Worm (Caenorhabditis elegans) whole organism, L3 larva: ENCODE measurements around the gene lin-49.

Experiments
- aly-2 ChIP-seq: fragments of 150-350 bp; optimal IDR thresholded peaks from 2 replicates; lab custom pipeline; 2014; ENCODE audit warnings: missing biosample characterization, missing genetic modification characterization
- ceh-28 ChIP-seq: fragments of 150-350 bp; optimal IDR thresholded peaks from 2 replicates; lab custom pipeline; 2014; ENCODE audit warnings: missing biosample characterization, missing genetic modification reagents, missing genetic modification characterization
- ceh-82 ChIP-seq: fragments of 150-350 bp; optimal IDR thresholded peaks from 2 replicates; lab custom pipeline; 2014; ENCODE audit warnings: missing biosample characterization, missing genetic modification characterization
- ceh-9 ChIP-seq: sonication (generic microtip); optimal IDR thresholded peaks from 2 replicates; lab custom pipeline; 2018; ENCODE audit warnings: missing biosample characterization, missing genetic modification characterization
- egl-27 ChIP-seq: sonication (generic microtip); optimal IDR thresholded peaks from 4 replicates; lab custom pipeline; 2017; ENCODE audit warnings: missing biosample characterization, missing genetic modification reagents, missing genetic modification characterization
- egl-5 ChIP-seq: fragments of 150-350 bp; optimal IDR thresholded peaks from 2 replicates; lab custom pipeline; 2017; ENCODE audit warnings: missing biosample characterization, missing genetic modification reagents, missing genetic modification characterization, inconsistent platforms
- elt-1 ChIP-seq: fragments of 150-350 bp; optimal IDR thresholded peaks from 2 replicates; lab custom pipeline; 2014; ENCODE audit warnings: missing biosample characterization, missing genetic modification characterization
- elt-2 ChIP-seq: sonication (generic microtip); optimal IDR thresholded peaks from 2 replicates; lab custom pipeline; 2016; ENCODE audit warnings: missing genetic modification reagents, mild to moderate bottlenecking, missing genetic modification characterization, missing compliant biosample characterization
- elt-3 ChIP-seq, 3 experiments: fragments of 150-350 bp in 1 of 3; sonication (generic microtip) in 2 of 3; optimal IDR thresholded peaks; 2 replicates in 2 of 3; 4 replicates in 1 of 3; lab custom pipeline; 2014 to 2017; ENCODE audit warnings: missing biosample characterization in 3 of 3, missing genetic modification characterization in 3 of 3
- fkh-2 ChIP-seq: fragments of 150-350 bp; optimal IDR thresholded peaks from 2 replicates; lab custom pipeline; 2014; ENCODE audit warnings: missing biosample characterization, missing genetic modification reagents, missing genetic modification characterization
- hmg-11 ChIP-seq: sonication (generic microtip); optimal IDR thresholded peaks from 2 replicates; lab custom pipeline; 2016; ENCODE audit warnings: missing genetic modification characterization, missing compliant biosample characterization
- jun-1 ChIP-seq: fragments of 150-350 bp; optimal IDR thresholded peaks from 2 replicates; lab custom pipeline; 2014; ENCODE audit warnings: missing biosample characterization, missing genetic modification reagents, missing genetic modification characterization
- lin-15B ChIP-seq: fragments of 150-350 bp; optimal IDR thresholded peaks from 2 replicates; lab custom pipeline; 2014; ENCODE audit warnings: missing biosample characterization, missing genetic modification characterization
- lin-39 ChIP-seq: fragments of 150-350 bp; optimal IDR thresholded peaks from 2 replicates; lab custom pipeline; 2018; ENCODE audit warnings: missing biosample characterization, missing genetic modification reagents, missing genetic modification characterization
- lsy-12 ChIP-seq: sonication (generic microtip); optimal IDR thresholded peaks from 2 replicates; lab custom pipeline; 2016; ENCODE audit warnings: mild to moderate bottlenecking, missing genetic modification characterization, missing compliant biosample characterization
- mml-1 ChIP-seq: fragments of 150-350 bp; sonication (generic microtip); optimal IDR thresholded peaks from 3 replicates; lab custom pipeline; 2014; ENCODE audit warnings: missing biosample characterization, missing genetic modification characterization
- nfya-1 ChIP-seq: sonication (generic microtip); optimal IDR thresholded peaks from 2 replicates; lab custom pipeline; 2017; ENCODE audit warnings: missing genetic modification characterization, mild to moderate bottlenecking, missing compliant biosample characterization, antibody characterized with exemption, moderate library complexity; ENCODE audit not compliant: insufficient read depth
- nhr-11 ChIP-seq: fragments of 150-350 bp; optimal IDR thresholded peaks from 2 replicates; lab custom pipeline; 2014; ENCODE audit warnings: missing biosample characterization, missing genetic modification characterization
- nhr-23 ChIP-seq: fragments of 150-350 bp; optimal IDR thresholded peaks from 2 replicates; lab custom pipeline; 2014; ENCODE audit warnings: missing biosample characterization, missing genetic modification reagents, missing genetic modification characterization
- nhr-237 ChIP-seq: fragments of 150-350 bp; optimal IDR thresholded peaks from 2 replicates; lab custom pipeline; 2014; ENCODE audit warnings: missing biosample characterization, missing genetic modification characterization
- nhr-25 ChIP-seq: sonication (generic microtip); optimal IDR thresholded peaks from 2 replicates; lab custom pipeline; 2017; ENCODE audit warnings: missing biosample characterization, missing genetic modification characterization
- nhr-28 ChIP-seq: fragments of 150-350 bp; optimal IDR thresholded peaks from 2 replicates; lab custom pipeline; 2014; ENCODE audit warnings: missing biosample characterization, missing genetic modification characterization
- nhr-43 ChIP-seq: sonication (generic microtip); optimal IDR thresholded peaks from 2 replicates; lab custom pipeline; 2016; ENCODE audit warnings: mild to moderate bottlenecking, missing genetic modification characterization, missing compliant biosample characterization; ENCODE audit not compliant: poor library complexity, severe bottlenecking
- nhr-67 ChIP-seq: fragments of 150-350 bp; optimal IDR thresholded peaks from 2 replicates; lab custom pipeline; 2014; ENCODE audit warnings: missing biosample characterization, missing genetic modification characterization
- nhr-76 ChIP-seq: fragments of 150-350 bp; sonication (generic microtip); optimal IDR thresholded peaks from 5 replicates; lab custom pipeline; 2014; ENCODE audit warnings: missing biosample characterization, missing genetic modification characterization
- pha-4 ChIP-seq: fragments of 150-350 bp; optimal IDR thresholded peaks from 2 replicates; lab custom pipeline; 2014; ENCODE audit warnings: missing biosample characterization, missing genetic modification reagents, missing genetic modification characterization
- pqm-1 ChIP-seq: fragments of 150-350 bp; optimal IDR thresholded peaks from 2 replicates; lab custom pipeline; 2017; ENCODE audit warnings: missing biosample characterization, missing genetic modification characterization, inconsistent platforms
- sea-2 ChIP-seq: fragments of 150-350 bp; sonication (generic microtip); optimal IDR thresholded peaks from 4 replicates; lab custom pipeline; 2014; ENCODE audit warnings: missing biosample characterization, missing genetic modification reagents, missing genetic modification characterization
- skn-1 ChIP-seq: fragments of 150-350 bp; optimal IDR thresholded peaks from 2 replicates; lab custom pipeline; 2014; ENCODE audit warnings: missing biosample characterization, missing genetic modification characterization
- snpc-4 ChIP-seq: fragments of 150-350 bp; optimal IDR thresholded peaks from 2 replicates; lab custom pipeline; 2014; ENCODE audit warnings: missing biosample characterization, missing genetic modification characterization
- unc-39 ChIP-seq: sonication (generic microtip); optimal IDR thresholded peaks from 4 replicates; lab custom pipeline; 2017; ENCODE audit warnings: missing biosample characterization, missing genetic modification characterization
- unc-62 ChIP-seq: fragments of 150-350 bp; sonication (generic microtip); optimal IDR thresholded peaks from 4 replicates; lab custom pipeline; 2014; ENCODE audit warnings: missing biosample characterization, missing genetic modification reagents, missing genetic modification characterization
- ztf-4 ChIP-seq: fragments of 150-350 bp; optimal IDR thresholded peaks from 2 replicates; lab custom pipeline; 2014; ENCODE audit warnings: missing biosample characterization, missing genetic modification characterization

Gene lin-49

DNA sequence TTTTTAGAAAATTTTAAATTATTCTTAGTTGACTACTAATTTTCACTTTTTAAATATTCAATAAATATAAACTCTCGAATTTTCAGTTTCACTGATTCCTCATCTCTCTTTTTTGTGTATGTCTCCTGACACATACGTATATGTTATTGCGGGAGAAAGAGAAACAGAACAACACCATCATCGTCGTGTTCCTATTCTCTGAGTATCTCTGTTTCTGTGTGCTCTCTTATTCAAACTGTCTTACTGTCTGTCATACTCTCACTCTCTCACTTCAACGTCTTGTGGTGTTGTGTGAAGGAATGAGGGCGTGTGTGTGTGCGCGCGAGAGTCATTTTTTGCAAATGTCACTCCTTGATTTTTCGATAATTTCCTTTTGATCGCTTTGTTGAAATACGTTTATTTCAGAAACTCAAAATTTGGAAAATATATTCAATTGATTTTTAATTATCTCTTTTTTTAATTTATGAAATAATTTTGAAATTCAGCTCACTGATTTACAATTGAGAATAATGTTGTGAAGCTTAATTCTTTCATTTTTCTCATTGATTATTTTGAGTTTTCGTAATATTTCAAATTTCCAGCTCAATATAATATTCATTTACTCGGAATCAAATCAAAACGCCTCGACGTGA lies at the start of gene lin-49:
Gene lin-49, plus strand, starts transcription at position 582 of the 632 bp plus-strand sequence.
- peak; percentile 88 for TF ChIP-seq hmg-11
- peak; percentile 35 for TF ChIP-seq pqm-1 (tag; lab: Kevin White, UChicago)
- peak; percentile 79 for TF ChIP-seq nhr-23 (tag; lab: Kevin White, UChicago)
- TF ChIP-seq ceh-28 (tag; lab: Kevin White, UChicago), result peak; percentile 65
- TF ChIP-seq nhr-43 (tag; lab: Kevin White, UChicago), result peak; percentile 42
- TF ChIP-seq jun-1 (tag; lab: Kevin White, UChicago), result peak; percentile 30
- no peak for TF ChIP-seq egl-27
- TF ChIP-seq fkh-2 (tag; lab: Kevin White, UChicago), result no peak
- TF ChIP-seq lsy-12 (tag; lab: Kevin White, UChicago), result no peak
- TF ChIP-seq unc-62 (GFP tag; lab: Kevin White, UChicago), result no peak
- TF ChIP-seq nfya-1 (tag; lab: Kevin White, UChicago), result peak; percentile 80
- peak; percentile 54 for TF ChIP-seq elt-2 (tag; lab: Kevin White, UChicago)
- peak; percentile 93 for TF ChIP-seq pha-4 (tag; lab: Kevin White, UChicago)
- TF ChIP-seq nhr-11, result peak; percentile 16
- TF ChIP-seq nhr-237 (tag; lab: Kevin White, UChicago), result no peak
- peak; percentile 41 for TF ChIP-seq skn-1
- TF ChIP-seq ztf-4, result peak; percentile 1
- TF ChIP-seq lin-39 (tag; lab: Kevin White, UChicago), result peak; percentile 27
- peak; percentile 58 for TF ChIP-seq elt-1 (tag; lab: Kevin White, UChicago)
- no peak for TF ChIP-seq nhr-67
- peak; percentile 56 for TF ChIP-seq snpc-4
- TF ChIP-seq lin-15B (tag; lab: Kevin White, UChicago), result peak; percentile 61
- TF ChIP-seq unc-39 (tag; lab: Kevin White, UChicago), result no peak
- no peak for TF ChIP-seq elt-3 (tag; optimal IDR thresholded peaks at IDR 0.05; lab: Kevin White, UChicago)
- peak; percentile 75 for TF ChIP-seq nhr-25

DNA sequence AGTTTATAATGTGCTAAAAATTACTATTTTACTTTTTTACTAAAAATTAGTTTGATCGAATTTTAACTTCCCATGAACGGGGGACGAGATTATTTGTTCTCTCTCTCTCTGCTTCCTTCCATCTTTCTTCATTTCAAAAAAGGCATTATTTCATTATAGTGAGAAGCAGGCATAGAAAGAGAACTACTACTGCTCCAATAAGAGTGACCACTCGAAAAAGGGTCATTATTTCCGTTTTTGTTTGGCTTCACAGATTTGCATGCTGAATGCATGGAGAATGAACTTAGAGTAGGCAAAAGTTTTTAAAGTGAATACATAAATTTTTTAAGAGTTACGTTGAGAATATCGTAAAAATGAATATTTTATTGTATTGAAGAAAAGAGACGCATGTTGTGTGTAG lies 49.8 kb upstream of the lin-49 start:
- no peak for TF ChIP-seq mml-1 (tag; lab: Kevin White, UChicago)
- no peak for TF ChIP-seq nhr-76 (tag; lab: Kevin White, UChicago)
- TF ChIP-seq lin-15B (tag; lab: Kevin White, UChicago), result no peak
- TF ChIP-seq ceh-9 (tag; lab: Kevin White, UChicago), result no peak

DNA sequence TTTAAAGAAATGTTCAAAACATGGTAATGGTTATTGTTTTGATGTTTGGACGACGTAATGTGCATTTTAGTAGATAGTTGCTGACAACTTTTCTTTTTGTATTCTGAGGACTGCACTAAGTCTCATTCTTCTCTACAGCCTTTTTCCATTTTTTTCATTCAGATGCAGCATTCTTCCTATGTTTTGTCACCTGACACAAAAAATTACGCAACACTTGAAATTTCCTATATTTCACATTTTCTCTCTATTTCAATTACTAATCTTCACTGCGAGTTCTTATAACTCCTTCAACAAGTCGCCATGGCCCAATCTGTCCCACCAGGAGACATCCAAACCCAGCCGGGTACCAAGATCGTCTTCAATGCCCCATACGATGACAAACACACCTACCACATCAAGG lies 49.3 kb upstream of the lin-49 start, which contains the start of gene Y59H11AM.1:
Gene Y59H11AM.1, plus strand, starts transcription at position 301 of the 400 bp plus-strand sequence.
- TF ChIP-seq egl-5 (tag; lab: Kevin White, UChicago) (no peak), ceh-28 (tag; lab: Kevin White, UChicago) (no peak), aly-2 (tag; lab: Kevin White, UChicago) (no peak), pha-4 (tag; lab: Kevin White, UChicago) (no peak), fkh-2 (tag; lab: Kevin White, UChicago) (no peak), elt-3 (tag; optimal IDR thresholded peaks at IDR 0.05; lab: Kevin White, UChicago) (no peak), ceh-9 (tag; lab: Kevin White, UChicago) (no peak), ceh-82 (tag; lab: Kevin White, UChicago) (no peak), nhr-76 (tag; lab: Kevin White, UChicago) (no peak), nhr-25 (no peak), nhr-28 (tag; lab: Kevin White, UChicago) (no peak), sea-2 (GFP tag; lab: Kevin White, UChicago) (no peak), jun-1 (tag; lab: Kevin White, UChicago) (no peak), unc-39 (tag; lab: Kevin White, UChicago) (no peak), mml-1 (tag; lab: Kevin White, UChicago) (no peak), nfya-1 (tag; lab: Kevin White, UChicago) (no peak), snpc-4 (no peak), elt-2 (tag; lab: Kevin White, UChicago) (no peak), nhr-11 (no peak)
